Fruit fly (Drosophila melanogaster) whole organism, prepupa: ENCODE measurements around the gene TyrR.
A peak's percentile ranks its signal among the peaks of the same experiment; 100 is the strongest.

Source experiments
- Blimp-1 ChIP-seq: fragments of 200-800 bp; sonication (Bioruptor generic); optimal IDR thresholded peaks from 3 replicates; lab custom pipeline; 2017; ENCODE audit warnings: missing biosample characterization, missing genetic modification characterization, mild to moderate bottlenecking, moderate library complexity, missing genetic modification reagents
- CG10631 ChIP-seq: fragments of 200-800 bp; sonication (Bioruptor generic); optimal IDR thresholded peaks from 2 replicates; lab custom pipeline; 2016; ENCODE audit warnings: missing biosample characterization, missing genetic modification characterization
- CG10669 ChIP-seq: fragments of 200-800 bp; sonication (Bioruptor generic); optimal IDR thresholded peaks from 3 replicates; lab custom pipeline; 2018; ENCODE audit warnings: missing biosample characterization, mild to moderate bottlenecking, missing genetic modification characterization, moderate library complexity
- CG11762 ChIP-seq: fragments of 200-800 bp; sonication (Bioruptor generic); optimal IDR thresholded peaks from 3 replicates; lab custom pipeline; 2016; ENCODE audit warnings: missing biosample characterization, missing genetic modification characterization; ENCODE audit not compliant: insufficient read depth
- CG1621 ChIP-seq: fragments of 200-800 bp; sonication (Bioruptor generic); optimal IDR thresholded peaks from 3 replicates; lab custom pipeline; 2018; ENCODE audit warnings: missing biosample characterization, mild to moderate bottlenecking, missing genetic modification characterization
- CG16779 ChIP-seq: fragments of 200-800 bp; sonication (Bioruptor generic); optimal IDR thresholded peaks from 3 replicates; lab custom pipeline; 2017; ENCODE audit warnings: missing biosample characterization, mild to moderate bottlenecking, missing genetic modification characterization
- CG31627 ChIP-seq: fragments of 200-800 bp; sonication (Bioruptor generic); optimal IDR thresholded peaks from 3 replicates; lab custom pipeline; 2016; ENCODE audit warnings: missing biosample characterization, missing genetic modification characterization
- CG6163 ChIP-seq: fragments of 200-800 bp; sonication (Bioruptor generic); IDR thresholded peaks from 3 replicates; pipeline ENCODE4 v1.3.6; 2022; ENCODE audit warnings: missing biosample characterization, missing genetic modification characterization
- CG6276 ChIP-seq: fragments of 200-800 bp; sonication (Bioruptor generic); optimal IDR thresholded peaks from 2 replicates; lab custom pipeline; 2017; ENCODE audit warnings: missing biosample characterization, mild to moderate bottlenecking, missing genetic modification characterization
- CG6792 ChIP-seq: fragments of 200-800 bp; sonication (Bioruptor generic); optimal IDR thresholded peaks from 3 replicates; lab custom pipeline; 2016; ENCODE audit warnings: missing biosample characterization, missing genetic modification characterization
- CG6808 ChIP-seq: fragments of 200-800 bp; sonication (Bioruptor generic); optimal IDR thresholded peaks from 3 replicates; lab custom pipeline; 2017; ENCODE audit warnings: missing biosample characterization, missing genetic modification characterization, mild to moderate bottlenecking, moderate library complexity, missing genetic modification reagents
- CG6854 ChIP-seq: fragments of 200-800 bp; sonication (Bioruptor generic); optimal IDR thresholded peaks from 2 replicates; lab custom pipeline; 2017; ENCODE audit warnings: missing biosample characterization, mild to moderate bottlenecking, missing genetic modification characterization
- CG8119 ChIP-seq: fragments of 200-800 bp; sonication (Bioruptor generic); IDR thresholded peaks from 3 replicates; pipeline ENCODE4 v1.3.6; 2022; ENCODE audit warnings: missing biosample characterization, missing genetic modification characterization
- CG8319 ChIP-seq: fragments of 200-800 bp; sonication (Bioruptor generic); optimal IDR thresholded peaks from 3 replicates; lab custom pipeline; 2016; ENCODE audit warnings: missing biosample characterization, missing genetic modification characterization
- CG8632 ChIP-seq: fragments of 200-800 bp; sonication (Bioruptor generic); optimal IDR thresholded peaks from 3 replicates; lab custom pipeline; 2016; ENCODE audit warnings: missing biosample characterization, missing genetic modification characterization
- CG9139 ChIP-seq: fragments of 200-800 bp; sonication (Bioruptor generic); optimal IDR thresholded peaks from 3 replicates; lab custom pipeline; 2017; ENCODE audit warnings: missing biosample characterization, mild to moderate bottlenecking, missing genetic modification characterization
- Eip75B ChIP-seq: fragments of 200-800 bp; sonication (Bioruptor generic); optimal IDR thresholded peaks from 3 replicates; lab custom pipeline; 2016; ENCODE audit warnings: missing biosample characterization, missing genetic modification characterization
- Eip78C ChIP-seq: fragments of 200-800 bp; sonication (Bioruptor generic); peaks from one replicate; lab custom pipeline; 2016; ENCODE audit warnings: missing biosample characterization, missing genetic modification characterization
- Ets21C ChIP-seq: fragments of 200-800 bp; sonication (Bioruptor generic); optimal IDR thresholded peaks from 3 replicates; lab custom pipeline; 2016; ENCODE audit warnings: missing biosample characterization, missing genetic modification characterization
- Gug ChIP-seq: fragments of 200-800 bp; sonication (Bioruptor generic); IDR thresholded peaks from 2 replicates; pipeline ENCODE4 v1.3.6; 2022; ENCODE audit warnings: missing biosample characterization, missing genetic modification characterization
- Lpt ChIP-seq: fragments of 200-800 bp; sonication (Bioruptor generic); optimal IDR thresholded peaks from 3 replicates; lab custom pipeline; 2016; ENCODE audit warnings: missing biosample characterization, missing genetic modification characterization
- OdsH ChIP-seq: fragments of 200-800 bp; sonication (Bioruptor generic); optimal IDR thresholded peaks from 3 replicates; lab custom pipeline; 2016; ENCODE audit warnings: missing biosample characterization, missing genetic modification characterization
- Smox ChIP-seq: fragments of 200-800 bp; sonication (Bioruptor generic); optimal IDR thresholded peaks from 3 replicates; lab custom pipeline; 2016; ENCODE audit warnings: missing biosample characterization, missing genetic modification characterization
- Sox102F ChIP-seq: fragments of 200-800 bp; sonication (Bioruptor generic); optimal IDR thresholded peaks from 2 replicates; lab custom pipeline; 2016; ENCODE audit warnings: missing biosample characterization, mild to moderate bottlenecking, missing genetic modification characterization
- Sox14 ChIP-seq: fragments of 200-800 bp; sonication (Bioruptor generic); optimal IDR thresholded peaks from 3 replicates; lab custom pipeline; 2016; ENCODE audit warnings: missing biosample characterization, missing genetic modification characterization
- achi ChIP-seq: fragments of 200-800 bp; sonication (Bioruptor generic); optimal IDR thresholded peaks from 3 replicates; lab custom pipeline; 2016; ENCODE audit warnings: missing biosample characterization, missing genetic modification characterization
- dac ChIP-seq: fragments of 200-800 bp; sonication (Bioruptor generic); optimal IDR thresholded peaks from 2 replicates; lab custom pipeline; 2017; ENCODE audit warnings: missing biosample characterization, mild to moderate bottlenecking, missing genetic modification characterization
- dsx ChIP-seq: fragments of 200-800 bp; optimal IDR thresholded peaks from 3 replicates; lab custom pipeline; 2019; ENCODE audit warnings: missing biosample characterization, mild to moderate bottlenecking, missing genetic modification characterization, moderate library complexity; ENCODE audit not compliant: poor library complexity, severe bottlenecking
- eg ChIP-seq: fragments of 200-800 bp; sonication (Bioruptor generic); IDR thresholded peaks from 3 replicates; pipeline ENCODE4 v1.3.6; 2022; ENCODE audit warnings: missing biosample characterization, missing genetic modification characterization
- esn ChIP-seq: fragments of 200-800 bp; sonication (Bioruptor generic); optimal IDR thresholded peaks from 2 replicates; lab custom pipeline; 2016; ENCODE audit warnings: missing biosample characterization, mild to moderate bottlenecking, missing genetic modification characterization, moderate library complexity
- fkh ChIP-seq: fragments of 200-800 bp; sonication (Bioruptor generic); optimal IDR thresholded peaks from 3 replicates; lab custom pipeline; 2017; ENCODE audit warnings: missing biosample characterization, mild to moderate bottlenecking, missing genetic modification characterization, moderate library complexity
- lz ChIP-seq: fragments of 200-800 bp; sonication (Bioruptor generic); optimal IDR thresholded peaks from 3 replicates; lab custom pipeline; 2016; ENCODE audit warnings: missing biosample characterization, missing genetic modification characterization
- pdm3 ChIP-seq: fragments of 200-800 bp; sonication (Bioruptor generic); optimal IDR thresholded peaks from 3 replicates; lab custom pipeline; 2016; ENCODE audit warnings: missing biosample characterization, missing genetic modification characterization
- salr ChIP-seq, 2 experiments: fragments of 200-800 bp; sonication (Bioruptor generic); optimal IDR thresholded peaks; 3 replicates each; lab custom pipeline; 2016 to 2018; ENCODE audit warnings: missing biosample characterization in 2 of 2, missing genetic modification characterization in 2 of 2, mild to moderate bottlenecking in 1 of 2
- spab ChIP-seq: fragments of 200-800 bp; sonication (Bioruptor generic); optimal IDR thresholded peaks from 2 replicates; lab custom pipeline; 2017; ENCODE audit warnings: missing biosample characterization, mild to moderate bottlenecking, missing genetic modification characterization, missing genetic modification reagents
- ss ChIP-seq, 2 experiments: fragments of 200-800 bp; sonication (Bioruptor generic); optimal IDR thresholded peaks; 2 replicates in 1 of 2; 3 replicates in 1 of 2; lab custom pipeline; 2017 to 2018; ENCODE audit warnings: mild to moderate bottlenecking in 2 of 2, missing biosample characterization in 2 of 2, missing genetic modification characterization in 2 of 2, moderate library complexity in 1 of 2
- svp ChIP-seq: fragments of 200-800 bp; sonication (Bioruptor generic); peaks from one replicate; lab custom pipeline; 2016; ENCODE audit warnings: missing biosample characterization, missing genetic modification characterization
- topi ChIP-seq: fragments of 200-800 bp; sonication (Bioruptor generic); optimal IDR thresholded peaks from 3 replicates; lab custom pipeline; 2016; ENCODE audit warnings: missing biosample characterization, missing genetic modification characterization
- vri ChIP-seq: fragments of 200-800 bp; sonication (Bioruptor generic); optimal IDR thresholded peaks from 3 replicates; lab custom pipeline; 2016; ENCODE audit warnings: missing biosample characterization, mild to moderate bottlenecking, missing genetic modification characterization

Gene TyrR

dm6 chr3R:17716858-17717596 is 46.0 kb downstream of the TyrR start (continued):
- TF ChIP-seq Eip78C (peak; percentile 82), OdsH (GFP tag; lab: Kevin White, UChicago) (no peak), vri (peak; percentile 53), CG6808 (GFP tag; lab: Kevin White, UChicago) (peak; percentile 42), fkh (GFP tag; lab: Kevin White, UChicago) (peak; percentile 54), CG16779 (tag; lab: Kevin White, UChicago) (peak; percentile 52)

DNA sequence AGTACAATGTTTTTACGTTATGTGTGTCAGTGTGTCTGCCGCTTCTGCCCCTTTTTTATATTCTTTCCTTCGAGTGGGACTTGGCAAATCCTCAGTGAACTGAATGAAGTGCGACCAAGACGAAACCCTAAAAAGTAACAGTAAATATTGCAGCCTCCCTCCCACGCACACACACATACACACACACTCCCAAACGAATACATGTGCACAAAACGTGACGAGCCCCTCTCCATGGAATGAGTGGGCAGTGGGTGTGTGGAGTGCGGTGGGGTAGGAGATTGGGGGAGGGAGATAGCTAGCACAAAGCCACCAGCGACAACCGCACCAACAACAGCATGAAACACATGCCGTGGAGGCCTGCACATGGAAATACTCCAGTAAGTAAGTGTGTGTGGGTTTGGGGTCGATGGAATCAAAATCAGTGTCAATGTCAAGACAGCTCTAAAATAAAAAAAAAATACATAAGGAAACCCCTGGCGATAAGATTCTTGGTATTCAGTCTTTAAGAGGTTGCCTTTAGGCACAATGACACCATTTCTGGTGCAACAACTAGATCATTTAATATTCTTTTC is 48.1 kb downstream of the TyrR start:
- peak; percentile 0 for TF ChIP-seq CG9139 (GFP tag; lab: Kevin White, UChicago)
- TF ChIP-seq svp (GFP tag; lab: Kevin White, UChicago): peak; percentile 90
- peak; percentile 43 for TF ChIP-seq Sox14 (GFP tag; lab: Kevin White, UChicago)
- TF ChIP-seq esn: no peak
- TF ChIP-seq vri: peak; percentile 25
- no peak for TF ChIP-seq CG6808 (GFP tag; lab: Kevin White, UChicago)
- peak; percentile 16 for TF ChIP-seq dsx (GFP tag; lab: Kevin White, UChicago)
- TF ChIP-seq lz (GFP tag; lab: Kevin White, UChicago): no peak
- TF ChIP-seq Eip75B (GFP tag; lab: Kevin White, UChicago): peak; percentile 40
- peak in 1 of 2 experiments; percentile 12 for TF ChIP-seq salr (GFP tag; optimal IDR thresholded peaks at IDR 0.05; lab: Kevin White, UChicago)
- no peak for TF ChIP-seq CG8632 (GFP tag; lab: Kevin White, UChicago)
- 0 out of 3 replicates have a peak, but pooled peaks have one; percentile 33 for TF ChIP-seq CG6163 (GFP tag; lab: Robert Waterston, UW)
- TF ChIP-seq ss (GFP tag; optimal IDR thresholded peaks at IDR 0.05; lab: Kevin White, UChicago): peak in 1 of 2 experiments; percentile 32

dm6 chr3R:17714370-17714769 is 48.6 kb downstream of the TyrR start:
- TF ChIP-seq dsx (GFP tag; lab: Kevin White, UChicago) (peak; percentile 35), CG6854 (GFP tag; lab: Kevin White, UChicago) (peak; percentile 8), CG1621 (peak; percentile 1), svp (GFP tag; lab: Kevin White, UChicago) (peak; percentile 71), CG6276 (GFP tag; lab: Kevin White, UChicago) (no peak)

dm6 chr3R:17712623-17713521 is 50.1 kb downstream of the TyrR start:
- TF ChIP-seq achi (GFP tag; lab: Kevin White, UChicago) (no peak), dac (GFP tag; lab: Kevin White, UChicago) (no peak), topi (GFP tag; lab: Kevin White, UChicago) (no peak), Eip78C (peak; percentile 53), svp (GFP tag; lab: Kevin White, UChicago) (peak; percentile 83), Gug (GFP tag; lab: Robert Waterston, UW) (no peak), CG10669 (GFP tag; lab: Kevin White, UChicago) (no peak), fkh (GFP tag; lab: Kevin White, UChicago) (peak; percentile 71), CG6792 (GFP tag; lab: Kevin White, UChicago) (no peak), CG8632 (GFP tag; lab: Kevin White, UChicago) (no peak), Smox (GFP tag; lab: Kevin White, UChicago) (no peak), CG6808 (GFP tag; lab: Kevin White, UChicago) (no peak), CG6854 (GFP tag; lab: Kevin White, UChicago) (no peak), Ets21C (GFP tag; lab: Kevin White, UChicago) (no peak), Blimp-1 (GFP tag; lab: Kevin White, UChicago) (no peak), eg (peak; percentile 42; the same call in 1 of the 3 replicates), lz (GFP tag; lab: Kevin White, UChicago) (no peak), CG8319 (GFP tag; lab: Kevin White, UChicago) (no peak), CG10631 (GFP tag; lab: Kevin White, UChicago) (no peak), Sox102F (GFP tag; lab: Kevin White, UChicago) (peak; percentile 7), CG11762 (GFP tag; lab: Kevin White, UChicago) (no peak), spab (no peak), CG31627 (GFP tag; lab: Kevin White, UChicago) (no peak), Lpt (GFP tag; lab: Kevin White, UChicago) (no peak), esn (peak; percentile 9), Eip75B (GFP tag; lab: Kevin White, UChicago) (peak; percentile 20), pdm3 (GFP tag; lab: Kevin White, UChicago) (no peak), CG8119 (GFP tag; lab: Robert Waterston, UW) (0 out of 3 replicates have a peak, but pooled peaks have one; percentile 17)
